Worm (Caenorhabditis elegans): ENCODE data around the gene pen-2.
A peak's percentile ranks its signal among the peaks of the same experiment; 100 is the strongest.

pen-2 gene

DNA sequence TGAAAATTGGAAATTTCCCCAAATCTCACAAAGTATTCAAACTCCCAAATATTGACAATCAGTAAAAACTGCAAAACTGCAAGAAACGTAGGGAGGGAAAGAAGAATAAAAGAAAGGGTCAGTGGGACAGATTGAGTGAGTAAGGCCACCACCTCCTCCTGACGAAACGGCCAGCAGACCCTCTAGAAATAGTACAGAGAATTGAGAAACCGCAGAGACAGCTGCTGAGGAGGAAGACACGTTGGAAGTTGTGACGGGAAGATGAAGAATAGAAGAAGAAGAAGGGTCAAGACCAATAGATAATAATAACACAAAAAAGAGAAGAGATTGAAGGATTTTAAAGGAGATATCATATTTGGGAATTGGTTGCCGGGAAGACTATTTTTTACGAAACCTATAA, 37.4 kb downstream of the pen-2 start:
- no peak for TF ChIP-seq ceh-22 (tag; optimal IDR thresholded peaks at IDR 0.05)
- no peak for TF ChIP-seq lin-11 (tag; optimal IDR thresholded peaks at IDR 0.05)
- TF ChIP-seq pat-9 (tag; optimal IDR thresholded peaks at IDR 0.05) = peak; percentile 13
- no peak for TF ChIP-seq odd-2 (tag; optimal IDR thresholded peaks at IDR 0.05)
- peak; percentile 14 for TF ChIP-seq nfya-1 (tag; optimal IDR thresholded peaks at IDR 0.05)
- no peak for TF ChIP-seq dve-1 (tag; optimal IDR thresholded peaks at IDR 0.05)
- TF ChIP-seq fkh-6 (tag; optimal IDR thresholded peaks at IDR 0.05) = no peak
- TF ChIP-seq C08G9.2 (tag; optimal IDR thresholded peaks at IDR 0.05) = no peak
- TF ChIP-seq rnt-1 (tag; optimal IDR thresholded peaks at IDR 0.05) = peak; percentile 30
- no peak for TF ChIP-seq hlh-13 (GFP tag; optimal IDR thresholded peaks at IDR 0.05)
- TF ChIP-seq pros-1 (tag; optimal IDR thresholded peaks at IDR 0.05) = no peak

ce11 chrIII:11381922-11382321, 38.8 kb downstream of the pen-2 start, which contains the start of gene subs-4:
TSS of gene subs-4 (plus strand) at chrIII:11382222.
- TF ChIP-seq fkh-6 (tag; optimal IDR thresholded peaks at IDR 0.05) = no peak
- TF ChIP-seq ceh-22 (tag; optimal IDR thresholded peaks at IDR 0.05) = no peak
- no peak for TF ChIP-seq C08G9.2 (tag; optimal IDR thresholded peaks at IDR 0.05)
- TF ChIP-seq odd-2 (tag; optimal IDR thresholded peaks at IDR 0.05) = no peak
- no peak for TF ChIP-seq dmd-4 (tag; optimal IDR thresholded peaks at IDR 0.05; ENCODE audit: borderline replicate concordance)
- no peak for TF ChIP-seq rnt-1 (tag; optimal IDR thresholded peaks at IDR 0.05)
- TF ChIP-seq ref-2 (tag; optimal IDR thresholded peaks at IDR 0.05) = no peak
- TF ChIP-seq eyg-1 (tag; optimal IDR thresholded peaks at IDR 0.05) = no peak
- TF ChIP-seq pqm-1 (tag; optimal IDR thresholded peaks at IDR 0.05) = no peak
- TF ChIP-seq sdc-2 (tag; optimal IDR thresholded peaks at IDR 0.05) = no peak
- TF ChIP-seq C38D4.7 (GFP tag; optimal IDR thresholded peaks at IDR 0.05) = no peak
- TF ChIP-seq unc-55 (GFP tag; optimal IDR thresholded peaks at IDR 0.05) = no peak
- no peak for TF ChIP-seq ceh-2 (tag; optimal IDR thresholded peaks at IDR 0.05)
- TF ChIP-seq nhr-11 (tag; optimal IDR thresholded peaks at IDR 0.05) = no peak
- TF ChIP-seq unc-86 (tag; optimal IDR thresholded peaks at IDR 0.05) = no peak
- TF ChIP-seq unc-42 (tag; optimal IDR thresholded peaks at IDR 0.05) = no peak
- TF ChIP-seq ceh-18 (tag; optimal IDR thresholded peaks at IDR 0.05) = no peak
- TF ChIP-seq fax-1 (tag; optimal IDR thresholded peaks at IDR 0.05) = no peak
- no peak for TF ChIP-seq hlh-8 (tag; optimal IDR thresholded peaks at IDR 0.05)

DNA sequence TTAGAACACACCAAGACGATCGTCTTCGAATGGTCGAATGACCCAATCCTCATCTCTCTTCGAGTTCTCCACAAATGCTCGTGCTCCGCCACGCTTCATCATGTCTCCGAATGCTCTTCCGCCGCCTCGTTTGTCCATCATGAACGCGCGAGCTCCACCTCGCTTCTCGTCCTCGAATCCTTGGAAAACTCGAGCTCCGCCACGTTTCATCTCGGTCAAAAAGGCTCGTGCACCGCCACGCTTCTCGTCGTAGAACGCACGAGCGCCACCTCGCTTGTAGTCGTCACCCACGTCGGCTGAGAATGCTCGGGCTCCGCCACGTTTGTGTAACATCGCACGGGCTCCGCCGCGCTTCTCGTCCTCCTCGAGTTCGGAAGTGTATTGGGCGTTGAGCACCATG, 46.3 kb downstream of the pen-2 start:
- TF ChIP-seq fkh-10 (GFP tag; optimal IDR thresholded peaks at IDR 0.05) = no peak
- TF ChIP-seq hlh-30 (tag; optimal IDR thresholded peaks at IDR 0.05; ENCODE audit: insufficient read depth) = no peak
- no peak for TF ChIP-seq pat-9 (tag; optimal IDR thresholded peaks at IDR 0.05)
- TF ChIP-seq unc-86 (tag; optimal IDR thresholded peaks at IDR 0.05) = no peak
- no peak for TF ChIP-seq pha-2 (tag; optimal IDR thresholded peaks at IDR 0.05)
- TF ChIP-seq ceh-19 (GFP tag; optimal IDR thresholded peaks at IDR 0.05) = no peak
- no peak for TF ChIP-seq ceh-48 (tag; optimal IDR thresholded peaks at IDR 0.05)
- TF ChIP-seq madf-2 (tag; optimal IDR thresholded peaks at IDR 0.05) = no peak
- no peak for TF ChIP-seq sox-2 (GFP tag; IDR thresholded peaks at IDR 0.05)
- no peak for TF ChIP-seq ceh-34 (tag; optimal IDR thresholded peaks at IDR 0.05)
- TF ChIP-seq nfya-1 (tag; optimal IDR thresholded peaks at IDR 0.05) = no peak
- no peak for TF ChIP-seq T23F11.4 (GFP tag; optimal IDR thresholded peaks at IDR 0.05)
- TF ChIP-seq fax-1 (tag; optimal IDR thresholded peaks at IDR 0.05) = no peak

ce11 chrIII:11390832-11391231, 47.7 kb downstream of the pen-2 start:
- TF ChIP-seq unc-86 (tag; optimal IDR thresholded peaks at IDR 0.05) = no peak
- TF ChIP-seq unc-42 (tag; optimal IDR thresholded peaks at IDR 0.05) = peak; percentile 59

Data from whole organism, late embryonic.